Worm (Caenorhabditis elegans) whole organism, L2 larva: ENCODE data around the gene immp-1.
"Not testable (repeated sequence)": the region's sequence is repeated elsewhere in the genome, so short reads cannot be mapped to it uniquely, and the experiment has no call there.

ENCODE experiments used
- C34F6.9 ChIP-seq: fragments of 150-350 bp; optimal IDR thresholded peaks from 2 replicates; lab custom pipeline; 2014; ENCODE audit warnings: missing biosample characterization, missing genetic modification characterization
- F13H6.1 ChIP-seq: sonication (generic microtip); optimal IDR thresholded peaks from 2 replicates; lab custom pipeline; 2016; ENCODE audit warnings: missing genetic modification characterization, missing compliant biosample characterization
- Y55F3AM.14 ChIP-seq: fragments of 200-800 bp; sonication (Bioruptor generic); optimal IDR thresholded peaks from 2 replicates; lab custom pipeline; 2018; ENCODE audit warnings: mild to moderate bottlenecking, missing genetic modification characterization, missing compliant biosample characterization
- ama-1 ChIP-seq: fragments of 150-350 bp; optimal IDR thresholded peaks from 2 replicates; lab custom pipeline; 2018; ENCODE audit warnings: inconsistent platforms
- blmp-1 ChIP-seq: sonication (generic microtip); optimal IDR thresholded peaks from 2 replicates; lab custom pipeline; 2017; ENCODE audit warnings: missing genetic modification characterization, mild to moderate bottlenecking, missing compliant biosample characterization, antibody characterized with exemption, moderate library complexity; ENCODE audit not compliant: insufficient read depth
- ceh-16 ChIP-seq: fragments of 150-350 bp; optimal IDR thresholded peaks from 2 replicates; lab custom pipeline; 2014; ENCODE audit warnings: missing biosample characterization, missing genetic modification characterization
- crh-2 ChIP-seq: sonication (generic microtip); optimal IDR thresholded peaks from 2 replicates; lab custom pipeline; 2017; ENCODE audit warnings: missing biosample characterization, missing genetic modification characterization
- dmd-4 ChIP-seq: sonication (generic microtip); optimal IDR thresholded peaks from 2 replicates; lab custom pipeline; 2017; ENCODE audit warnings: missing biosample characterization, missing genetic modification characterization
- egl-27 ChIP-seq: sonication (generic microtip); optimal IDR thresholded peaks from 3 replicates; lab custom pipeline; 2017; ENCODE audit warnings: missing biosample characterization, missing genetic modification reagents, missing genetic modification characterization
- elt-1 ChIP-seq: fragments of 150-350 bp; optimal IDR thresholded peaks from 2 replicates; lab custom pipeline; 2014; ENCODE audit warnings: missing biosample characterization, missing genetic modification characterization
- elt-3 ChIP-seq: sonication (generic microtip); optimal IDR thresholded peaks from 2 replicates; lab custom pipeline; 2017; ENCODE audit warnings: missing biosample characterization, missing genetic modification characterization
- fos-1 ChIP-seq: fragments of 150-350 bp; optimal IDR thresholded peaks from 2 replicates; lab custom pipeline; 2014; ENCODE audit warnings: missing biosample characterization, missing genetic modification characterization
- gmeb-1 ChIP-seq: fragments of 150-350 bp; optimal IDR thresholded peaks from 2 replicates; lab custom pipeline; 2014; ENCODE audit warnings: missing biosample characterization, missing genetic modification characterization
- lin-11 ChIP-seq: fragments of 150-350 bp; sonication (generic microtip); optimal IDR thresholded peaks from 2 replicates; lab custom pipeline; 2014; ENCODE audit warnings: missing biosample characterization, missing genetic modification characterization, inconsistent platforms, mixed read lengths
- lin-13 ChIP-seq: fragments of 150-350 bp; optimal IDR thresholded peaks from 2 replicates; lab custom pipeline; 2014; ENCODE audit warnings: missing biosample characterization, missing genetic modification reagents, missing genetic modification characterization
- lsy-2 ChIP-seq, 2 experiments: fragments of 150-350 bp in 1 of 2; sonication (generic microtip) in 1 of 2; optimal IDR thresholded peaks; 2 replicates each; lab custom pipeline; 2014 to 2017; ENCODE audit warnings: missing biosample characterization in 2 of 2, missing genetic modification characterization in 2 of 2
- mab-5 ChIP-seq: fragments of 150-350 bp; optimal IDR thresholded peaks from 2 replicates; lab custom pipeline; 2014; ENCODE audit warnings: missing biosample characterization, missing genetic modification characterization
- mbf-1 ChIP-seq: sonication (generic microtip); optimal IDR thresholded peaks from 2 replicates; lab custom pipeline; 2017; ENCODE audit warnings: missing biosample characterization, missing genetic modification characterization
- mdl-1 ChIP-seq, 2 experiments: fragments of 150-350 bp in 1 of 2; sonication (generic microtip) in 1 of 2; optimal IDR thresholded peaks; 2 replicates each; lab custom pipeline; 2017; ENCODE audit warnings: missing biosample characterization in 2 of 2, missing genetic modification characterization in 2 of 2
- nhr-10 ChIP-seq: sonication (generic microtip); optimal IDR thresholded peaks from 2 replicates; lab custom pipeline; 2017; ENCODE audit warnings: missing biosample characterization, missing genetic modification characterization
- nhr-11 ChIP-seq: fragments of 150-350 bp; optimal IDR thresholded peaks from 2 replicates; lab custom pipeline; 2014; ENCODE audit warnings: missing biosample characterization, missing genetic modification characterization
- nhr-129 ChIP-seq: fragments of 150-350 bp; optimal IDR thresholded peaks from 2 replicates; lab custom pipeline; 2014; ENCODE audit warnings: missing biosample characterization, missing genetic modification characterization
- nhr-21 ChIP-seq: fragments of 150-350 bp; optimal IDR thresholded peaks from 2 replicates; lab custom pipeline; 2014; ENCODE audit warnings: missing biosample characterization, missing genetic modification characterization
- nhr-23 ChIP-seq: fragments of 150-350 bp; optimal IDR thresholded peaks from 2 replicates; lab custom pipeline; 2014; ENCODE audit warnings: missing biosample characterization, missing genetic modification reagents, missing genetic modification characterization
- nhr-25 ChIP-seq: fragments of 150-350 bp; sonication (generic microtip); optimal IDR thresholded peaks from 3 replicates; lab custom pipeline; 2014; ENCODE audit warnings: missing biosample characterization, missing genetic modification characterization
- nhr-6 ChIP-seq: fragments of 150-350 bp; optimal IDR thresholded peaks from 2 replicates; lab custom pipeline; 2014; ENCODE audit warnings: missing biosample characterization, missing genetic modification characterization
- nhr-77 ChIP-seq: fragments of 150-350 bp; optimal IDR thresholded peaks from 2 replicates; lab custom pipeline; 2014; ENCODE audit warnings: missing biosample characterization, missing genetic modification characterization
- sem-4 ChIP-seq: fragments of 150-350 bp; optimal IDR thresholded peaks from 2 replicates; lab custom pipeline; 2014; ENCODE audit warnings: missing biosample characterization, missing genetic modification reagents, missing genetic modification characterization
- skn-1 ChIP-seq: sonication (generic microtip); optimal IDR thresholded peaks from 2 replicates; lab custom pipeline; 2017; ENCODE audit warnings: missing biosample characterization, missing genetic modification characterization
- sma-3 ChIP-seq: sonication (generic microtip); optimal IDR thresholded peaks from 2 replicates; lab custom pipeline; 2016; ENCODE audit warnings: missing genetic modification reagents, missing genetic modification characterization, missing compliant biosample characterization
- sma-9 ChIP-seq, 2 experiments: fragments of 150-350 bp in 1 of 2; sonication (generic microtip) in 1 of 2; optimal IDR thresholded peaks; 2 replicates each; lab custom pipeline; 2014 to 2016; ENCODE audit warnings: missing genetic modification characterization in 2 of 2, mild to moderate bottlenecking in 1 of 2, missing biosample characterization in 1 of 2, missing compliant biosample characterization in 1 of 2, missing genetic modification reagents in 1 of 2, moderate library complexity in 1 of 2
- snpc-4 ChIP-seq: fragments of 150-350 bp; optimal IDR thresholded peaks from 2 replicates; lab custom pipeline; 2014; ENCODE audit warnings: missing biosample characterization, missing genetic modification characterization
- unc-55 ChIP-seq: fragments of 150-350 bp; sonication (generic microtip); optimal IDR thresholded peaks from 3 replicates; lab custom pipeline; 2014; ENCODE audit warnings: missing biosample characterization, missing genetic modification reagents, missing genetic modification characterization
- unc-62 ChIP-seq: fragments of 150-350 bp; optimal IDR thresholded peaks from 2 replicates; lab custom pipeline; 2014; ENCODE audit warnings: missing biosample characterization, missing genetic modification reagents, missing genetic modification characterization
- zag-1 ChIP-seq: fragments of 150-350 bp; optimal IDR thresholded peaks from 2 replicates; lab custom pipeline; 2014; ENCODE audit warnings: missing biosample characterization, missing genetic modification characterization
- ztf-4 ChIP-seq: fragments of 150-350 bp; optimal IDR thresholded peaks from 2 replicates; lab custom pipeline; 2014; ENCODE audit warnings: missing biosample characterization, missing genetic modification characterization

immp-1 gene

DNA sequence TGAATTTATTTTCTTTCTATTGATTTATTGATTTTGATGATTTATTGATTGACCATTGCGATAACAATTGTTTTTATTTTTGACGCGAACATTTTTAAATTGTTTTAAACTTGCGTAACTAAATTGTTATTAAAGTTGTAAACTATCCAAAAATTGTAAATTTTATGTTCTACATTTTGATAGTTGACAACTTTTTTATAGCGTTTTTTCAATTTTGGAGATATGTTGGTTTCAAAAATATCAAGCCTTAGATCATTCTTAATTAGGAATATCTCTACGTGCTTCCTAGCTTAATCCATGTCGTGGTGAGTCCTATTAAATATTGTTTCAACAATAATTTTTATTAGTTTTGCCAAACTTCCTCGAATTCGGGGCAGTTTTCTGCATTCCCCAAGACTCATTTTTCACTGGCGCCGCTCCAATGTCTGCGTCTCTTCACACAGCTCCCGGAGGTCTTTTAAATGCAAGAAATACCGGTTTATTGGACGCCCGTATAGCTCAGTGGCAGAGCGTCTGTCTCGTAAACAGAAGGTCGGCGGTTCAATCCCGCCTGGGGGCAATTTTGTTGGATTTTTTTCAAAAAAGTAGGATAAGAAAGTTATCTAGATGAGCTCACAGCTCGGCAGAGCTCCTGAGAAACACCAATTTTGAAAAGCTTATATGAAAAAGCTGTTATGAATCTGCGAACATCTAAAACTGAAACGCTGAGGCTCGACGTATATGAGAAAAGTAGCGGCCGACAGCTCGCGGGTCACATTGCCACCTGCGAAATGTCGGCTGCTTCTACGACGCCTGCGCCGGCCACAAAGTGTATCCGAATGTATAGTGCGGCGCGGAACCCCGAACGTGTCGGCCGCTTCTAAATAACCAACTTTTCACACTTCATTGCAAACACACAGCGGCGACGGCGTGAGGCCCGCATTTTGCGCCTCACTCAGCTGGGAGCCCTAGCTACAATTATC, 17.8 kb downstream of the immp-1 start, which contains the start of gene C24H11.2:
Gene C24H11.2, minus strand, starts transcription at position 51 of the 962 bp plus-strand sequence.
- TF ChIP-seq snpc-4 (tag; lab: Kevin White, UChicago), result peak; percentile 77
- TF ChIP-seq nhr-25 (tag; lab: Kevin White, UChicago), result peak; percentile 41
- TF ChIP-seq nhr-129, result peak; percentile 59
- peak; percentile 49 for TF ChIP-seq lin-11
- TF ChIP-seq gmeb-1 (tag; lab: Kevin White, UChicago), result peak; percentile 72
- TF ChIP-seq crh-2 (tag; lab: Kevin White, UChicago), result peak; percentile 53
- TF ChIP-seq mab-5, result peak; percentile 39
- TF ChIP-seq egl-27 (tag; lab: Kevin White, UChicago), result peak; percentile 26
- TF ChIP-seq sma-9 (GFP tag; optimal IDR thresholded peaks at IDR 0.05; lab: Kevin White, UChicago), result peak; percentile 48
- TF ChIP-seq sma-9 (tag; optimal IDR thresholded peaks at IDR 0.05; lab: Kevin White, UChicago), result not testable (repeated sequence)
- peak; percentile 65 for TF ChIP-seq F13H6.1 (tag; lab: Kevin White, UChicago)
- peak; percentile 46 for TF ChIP-seq C34F6.9 (tag; lab: Kevin White, UChicago)
- peak in 1 of 2 experiments; percentile 31 for TF ChIP-seq lsy-2 (tag; optimal IDR thresholded peaks at IDR 0.05; lab: Kevin White, UChicago)
- peak; percentile 51 for TF ChIP-seq sma-3 (GFP tag; lab: Kevin White, UChicago)
- TF ChIP-seq fos-1 (tag; lab: Kevin White, UChicago), result peak; percentile 47
- TF ChIP-seq unc-55 (GFP tag; lab: Kevin White, UChicago), result peak; percentile 50
- peak; percentile 8 for TF ChIP-seq ztf-4
- TF ChIP-seq sem-4 (tag; lab: Kevin White, UChicago), result peak; percentile 54

ce11 chrIII:11794389-11794788, 19.6 kb downstream of the immp-1 start:
- TF ChIP-seq dmd-4 (tag; lab: Kevin White, UChicago) (no peak), sem-4 (tag; lab: Kevin White, UChicago) (peak; percentile 30)

DNA sequence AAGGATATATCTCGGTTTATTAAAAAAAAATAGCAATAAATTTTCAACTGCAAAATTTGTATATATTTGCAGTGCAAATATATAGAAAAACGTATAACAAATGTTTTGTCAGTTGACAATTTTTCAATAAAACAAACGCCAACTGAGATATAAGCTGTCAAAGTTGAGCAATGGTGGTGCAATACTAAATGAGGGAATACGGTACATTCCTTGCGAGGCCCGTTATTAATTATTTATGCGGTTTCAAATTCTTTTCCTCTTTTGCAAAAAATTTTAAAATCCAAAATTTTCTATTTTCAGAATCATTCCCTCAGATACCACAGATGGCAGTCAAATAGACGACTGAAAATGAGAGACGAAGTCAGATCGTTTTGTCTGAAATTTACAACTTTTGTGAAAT, 20.7 kb downstream of the immp-1 start, which contains the start of gene twk-39:
Gene twk-39, plus strand, starts transcription at position 301 of the 400 bp plus-strand sequence.
- no peak for TF ChIP-seq dmd-4 (tag; lab: Kevin White, UChicago)

ce11 chrIII:11806695-11807094, 31.9 kb downstream of the immp-1 start, which contains the start of gene C18D11.7:
C18D11.7 (minus strand) TSS chrIII:11806795.
- no peak for TF ChIP-seq nhr-21 (tag; lab: Kevin White, UChicago)
- TF ChIP-seq snpc-4 (tag; lab: Kevin White, UChicago), result no peak
- no peak for TF ChIP-seq F13H6.1 (tag; lab: Kevin White, UChicago)
- no peak for TF ChIP-seq blmp-1 (tag; lab: Kevin White, UChicago)
- no peak for TF ChIP-seq mdl-1 (tag; optimal IDR thresholded peaks at IDR 0.05; lab: Kevin White, UChicago)
- no peak for TF ChIP-seq Y55F3AM.14
- no peak for TF ChIP-seq nhr-6 (tag; lab: Kevin White, UChicago)
- TF ChIP-seq ama-1, result no peak
- no peak for TF ChIP-seq elt-1 (tag; lab: Kevin White, UChicago)
- no peak for TF ChIP-seq nhr-23 (tag; lab: Kevin White, UChicago)
- TF ChIP-seq sem-4 (tag; lab: Kevin White, UChicago), result no peak
- no peak for TF ChIP-seq nhr-25 (tag; lab: Kevin White, UChicago)
- no peak for TF ChIP-seq mbf-1
- no peak for TF ChIP-seq unc-62 (GFP tag; lab: Kevin White, UChicago)
- no peak for TF ChIP-seq ceh-16 (tag; lab: Kevin White, UChicago)

- TF ChIP-seq nhr-25 (tag; lab: Kevin White, UChicago) (no peak), lin-11 (no peak), elt-3 (tag; lab: Kevin White, UChicago) (no peak), fos-1 (tag; lab: Kevin White, UChicago) (no peak), mbf-1 (no peak), skn-1 (no peak), snpc-4 (tag; lab: Kevin White, UChicago) (no peak), nhr-10 (tag; lab: Kevin White, UChicago) (no peak), nhr-11 (no peak), ztf-4 (no peak), lin-13 (GFP tag; lab: Kevin White, UChicago) (no peak), ama-1 (no peak), nhr-77 (no peak), zag-1 (tag; lab: Kevin White, UChicago) (no peak)
Observed at ce11 chrIII:11807418-11807817, 32.7 kb downstream of the immp-1 start, which contains the start of gene C18D11.10. C18D11.10 (plus strand) TSS chrIII:11807718.
